Worm (Caenorhabditis elegans): Measurements from ENCODE around the gene F41C3.7.

Gene F41C3.7

ce11 chrII:4729733-4730132 lies at the start of gene F41C3.7:
TSS of gene F41C3.7 (plus strand) at chrII:4730033.
- TF ChIP-seq elt-2 (tag; optimal IDR thresholded peaks at IDR 0.05): no peak
- no peak for TF ChIP-seq lin-39 (tag; optimal IDR thresholded peaks at IDR 0.05)
- no peak for TF ChIP-seq ceh-28 (tag; optimal IDR thresholded peaks at IDR 0.05)
- TF ChIP-seq aly-2 (tag; optimal IDR thresholded peaks at IDR 0.05): no peak
- TF ChIP-seq egl-5 (tag; optimal IDR thresholded peaks at IDR 0.05): no peak
- no peak for TF ChIP-seq ceh-16 (tag; optimal IDR thresholded peaks at IDR 0.05)
- no peak for TF ChIP-seq unc-39 (tag; optimal IDR thresholded peaks at IDR 0.05)
- no peak for TF ChIP-seq daf-12 (tag; optimal IDR thresholded peaks at IDR 0.05)

- TF ChIP-seq nhr-25 (tag; optimal IDR thresholded peaks at IDR 0.05): no peak
- TF ChIP-seq ztf-11 (tag; optimal IDR thresholded peaks at IDR 0.05): no peak
- TF ChIP-seq lin-15B (tag; optimal IDR thresholded peaks at IDR 0.05): no peak
- TF ChIP-seq snpc-4 (tag; optimal IDR thresholded peaks at IDR 0.05): no peak
- no peak for TF ChIP-seq hmg-11 (tag; optimal IDR thresholded peaks at IDR 0.05)
- TF ChIP-seq ceh-28 (tag; optimal IDR thresholded peaks at IDR 0.05): no peak
- no peak for TF ChIP-seq elt-2 (tag; optimal IDR thresholded peaks at IDR 0.05)
- TF ChIP-seq elt-1 (tag; optimal IDR thresholded peaks at IDR 0.05): no peak
- no peak for TF ChIP-seq nhr-43 (tag; optimal IDR thresholded peaks at IDR 0.05; ENCODE audit: poor library complexity, severe bottlenecking)
- no peak for TF ChIP-seq skn-1 (tag; optimal IDR thresholded peaks at IDR 0.05)
- no peak for TF ChIP-seq R02D3.7 (tag; optimal IDR thresholded peaks at IDR 0.05)
These were observed 48.4 kb upstream of the F41C3.7 start, which contains the start of gene T05A7.7 for ce11 chrII:4681391-4681790. TSS of gene T05A7.7 (minus strand) at chrII:4681491.

- TF ChIP-seq nhr-28 (tag; optimal IDR thresholded peaks at IDR 0.05) (no peak), ztf-11 (tag; optimal IDR thresholded peaks at IDR 0.05) (no peak), nhr-25 (tag; optimal IDR thresholded peaks at IDR 0.05) (no peak), hmg-11 (tag; optimal IDR thresholded peaks at IDR 0.05) (no peak), ceh-16 (tag; optimal IDR thresholded peaks at IDR 0.05) (no peak), pha-4 (tag; optimal IDR thresholded peaks at IDR 0.05) (no peak), fkh-2 (tag; optimal IDR thresholded peaks at IDR 0.05) (no peak), nhr-67 (tag; optimal IDR thresholded peaks at IDR 0.05) (no peak), mdl-1 (tag; optimal IDR thresholded peaks at IDR 0.05) (no peak), ceh-9 (tag; optimal IDR thresholded peaks at IDR 0.05) (no peak), fos-1 (tag; optimal IDR thresholded peaks at IDR 0.05) (no peak), lsy-12 (tag; optimal IDR thresholded peaks at IDR 0.05) (no peak), ama-1 (optimal IDR thresholded peaks at IDR 0.05) (no peak)
These were observed 46.1 kb upstream of the F41C3.7 start, which contains the start of gene sre-40 for ce11 chrII:4683693-4684092. TSS of gene sre-40 (minus strand) at chrII:4683793.

- TF ChIP-seq ceh-28 (tag; optimal IDR thresholded peaks at IDR 0.05) (no peak), egl-5 (tag; optimal IDR thresholded peaks at IDR 0.05) (no peak), sea-2 (GFP tag; optimal IDR thresholded peaks at IDR 0.05) (no peak), lin-15B (tag; optimal IDR thresholded peaks at IDR 0.05) (no peak), nhr-77 (tag; optimal IDR thresholded peaks at IDR 0.05) (no peak), pqm-1 (tag; optimal IDR thresholded peaks at IDR 0.05) (no peak), hmg-11 (tag; optimal IDR thresholded peaks at IDR 0.05) (no peak), ztf-4 (tag; optimal IDR thresholded peaks at IDR 0.05) (no peak), fkh-10 (GFP tag; optimal IDR thresholded peaks at IDR 0.05) (no peak), eor-1 (tag; optimal IDR thresholded peaks at IDR 0.05) (no peak), nhr-67 (tag; optimal IDR thresholded peaks at IDR 0.05) (no peak), nfya-1 (tag; optimal IDR thresholded peaks at IDR 0.05; ENCODE audit: insufficient read depth) (no peak), nhr-25 (tag; optimal IDR thresholded peaks at IDR 0.05) (no peak)
These were observed 45.0 kb upstream of the F41C3.7 start for ce11 chrII:4684852-4685251.

- TF ChIP-seq ztf-4 (tag; optimal IDR thresholded peaks at IDR 0.05): no peak
These were observed 42.9 kb upstream of the F41C3.7 start, which contains the start of gene sre-39 for ce11 chrII:4686941-4687340. TSS of gene sre-39 (plus strand) at chrII:4687241.

ce11 chrII:4689477-4689876 lies 40.4 kb upstream of the F41C3.7 start, which contains the start of gene F10G7.12:
TSS of gene F10G7.12 (plus strand) at chrII:4689777.
- no peak for TF ChIP-seq nhr-77 (tag; optimal IDR thresholded peaks at IDR 0.05)
- TF ChIP-seq daf-12 (tag; optimal IDR thresholded peaks at IDR 0.05): no peak
- TF ChIP-seq unc-62 (GFP tag; optimal IDR thresholded peaks at IDR 0.05): no peak
- TF ChIP-seq nhr-12 (tag; optimal IDR thresholded peaks at IDR 0.05): no peak
- TF ChIP-seq nhr-76 (tag; optimal IDR thresholded peaks at IDR 0.05): no peak
- TF ChIP-seq sea-2 (GFP tag; optimal IDR thresholded peaks at IDR 0.05): no peak
- TF ChIP-seq fkh-2 (tag; optimal IDR thresholded peaks at IDR 0.05): no peak
- no peak for TF ChIP-seq egl-27 (tag; optimal IDR thresholded peaks at IDR 0.05)
- no peak for TF ChIP-seq zag-1 (tag; optimal IDR thresholded peaks at IDR 0.05)
- TF ChIP-seq ceh-28 (tag; optimal IDR thresholded peaks at IDR 0.05): no peak
- TF ChIP-seq pqm-1 (tag; optimal IDR thresholded peaks at IDR 0.05): no peak
- TF ChIP-seq fos-1 (tag; optimal IDR thresholded peaks at IDR 0.05): no peak
- no peak for TF ChIP-seq tbx-2 (tag; optimal IDR thresholded peaks at IDR 0.05)
- no peak for TF ChIP-seq ceh-16 (tag; optimal IDR thresholded peaks at IDR 0.05)
- no peak for TF ChIP-seq lsy-12 (tag; optimal IDR thresholded peaks at IDR 0.05)
- TF ChIP-seq nhr-43 (tag; optimal IDR thresholded peaks at IDR 0.05; ENCODE audit: poor library complexity, severe bottlenecking): no peak
- no peak for TF ChIP-seq snpc-4 (tag; optimal IDR thresholded peaks at IDR 0.05)

Data from whole organism, L3 larva.